Worm (Caenorhabditis elegans): ENCODE data around the gene F40G12.9.
"Not testable (repeated sequence)": the region's sequence is repeated elsewhere in the genome, so short reads cannot be mapped to it uniquely, and the experiment has no call there.

- not testable (repeated sequence) for TF ChIP-seq T20F7.1 (GFP tag; optimal IDR thresholded peaks at IDR 0.05); attf-4 (tag; optimal IDR thresholded peaks at IDR 0.05); snpc-4 (tag; optimal IDR thresholded peaks at IDR 0.05); ztf-11 (tag; optimal IDR thresholded peaks at IDR 0.05); aly-2 (tag; optimal IDR thresholded peaks at IDR 0.05)
Observed at ce11 chrV:14237447-14237846, 45.0 kb upstream of the F40G12.9 start.
